Worm (Caenorhabditis elegans): ENCODE measurements around the gene F37C4.8.

DNA sequence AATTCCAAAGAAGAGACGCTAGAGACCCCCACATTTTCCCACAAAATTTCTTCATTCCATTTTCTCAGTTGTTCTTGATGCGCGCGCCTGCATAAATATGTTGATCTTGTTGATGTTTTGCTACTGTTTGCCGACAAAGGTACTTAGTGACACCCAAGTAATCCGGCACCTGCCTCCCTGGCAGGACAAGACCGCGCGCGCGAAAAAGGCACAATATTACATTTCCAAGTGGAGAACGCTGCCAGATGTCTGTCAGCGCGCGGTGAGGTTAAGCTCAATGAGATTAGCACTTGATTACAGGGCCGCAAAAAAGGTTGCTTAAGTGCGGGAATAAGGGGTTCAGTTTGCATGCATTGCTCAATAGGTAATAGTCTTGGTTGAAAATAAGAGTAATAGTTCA is 39.4 kb downstream of the F37C4.8 start:
- no peak for TF ChIP-seq B0310.2 (tag; optimal IDR thresholded peaks at IDR 0.05)
- TF ChIP-seq tbx-37 (GFP tag; conservative IDR thresholded peaks at IDR 0.05): no peak
- no peak for TF ChIP-seq flt-1 (GFP tag; IDR thresholded peaks at IDR 0.05)
- TF ChIP-seq aly-1 (tag; optimal IDR thresholded peaks at IDR 0.05): no peak
- no peak for TF ChIP-seq tbx-11 (GFP tag; IDR thresholded peaks at IDR 0.05)
- peak; percentile 47 for TF ChIP-seq ceh-36 (tag; optimal IDR thresholded peaks at IDR 0.05)
- TF ChIP-seq ama-1 (optimal IDR thresholded peaks at IDR 0.05): no peak
- TF ChIP-seq tra-4 (tag; optimal IDR thresholded peaks at IDR 0.05): no peak
- no peak for TF ChIP-seq hnd-1 (tag; optimal IDR thresholded peaks at IDR 0.05)
- TF ChIP-seq hmg-4 (GFP tag; optimal IDR thresholded peaks at IDR 0.05): no peak
- no peak for TF ChIP-seq ceh-13 (GFP tag; optimal IDR thresholded peaks at IDR 0.05)
- no peak for TF ChIP-seq sea-1 (GFP tag; conservative IDR thresholded peaks at IDR 0.05)
- no peak for TF ChIP-seq hmbx-1 (tag; optimal IDR thresholded peaks at IDR 0.05)
- no peak for TF ChIP-seq scrt-1 (GFP tag; IDR thresholded peaks at IDR 0.05)
